Worm (Caenorhabditis elegans): Measurements from ENCODE around the gene W02F12.4.
A peak's percentile ranks its signal among the peaks of the same experiment; 100 is the strongest.

The W02F12.4 gene

ce11 chrV:6656451-6657115, 50.2 kb downstream of the W02F12.4 start, which contains the start of gene snb-1 (continued):
- no peak for TF ChIP-seq nhr-76 (tag; optimal IDR thresholded peaks at IDR 0.05)
- TF ChIP-seq blmp-1 (tag; optimal IDR thresholded peaks at IDR 0.05) = peak; percentile 87
- TF ChIP-seq ztf-4 (tag; optimal IDR thresholded peaks at IDR 0.05) = peak; percentile 35
- peak; percentile 97 to 99 (median 97) for TF ChIP-seq ceh-82 (tag; optimal IDR thresholded peaks at IDR 0.05)
- no peak for TF ChIP-seq nhr-84 (tag; optimal IDR thresholded peaks at IDR 0.05)
- TF ChIP-seq tlp-1 (tag; optimal IDR thresholded peaks at IDR 0.05) = no peak
- peak; percentile 4 for TF ChIP-seq sox-4 (tag; optimal IDR thresholded peaks at IDR 0.05)
- peak; percentile 47 for TF ChIP-seq isw-1 (GFP tag; IDR thresholded peaks at IDR 0.05)
- peak; percentile 89 for TF ChIP-seq nhr-85 (tag)
- peak; percentile 61 to 71 (median 62) for TF ChIP-seq dpl-1 (GFP tag; optimal IDR thresholded peaks at IDR 0.05)
- no peak for TF ChIP-seq elt-2 (tag; optimal IDR thresholded peaks at IDR 0.05)
- peak; percentile 76 for TF ChIP-seq nhr-20 (tag; optimal IDR thresholded peaks at IDR 0.05)
- peak; percentile 91 for TF ChIP-seq skn-1 (tag; optimal IDR thresholded peaks at IDR 0.05)
- no peak for TF ChIP-seq hlh-17 (GFP tag; optimal IDR thresholded peaks at IDR 0.05; ENCODE audit: borderline replicate concordance)
- peak; percentile 62 for TF ChIP-seq nhr-47 (tag; optimal IDR thresholded peaks at IDR 0.05)
- no peak for TF ChIP-seq fkh-10 (GFP tag; optimal IDR thresholded peaks at IDR 0.05)
- TF ChIP-seq grh-1 (GFP tag; IDR thresholded peaks at IDR 0.05) = peak; percentile 58
- no peak for TF ChIP-seq mab-9 (GFP tag; IDR thresholded peaks at IDR 0.05)
- TF ChIP-seq ceh-63 (GFP tag; optimal IDR thresholded peaks at IDR 0.05) = no peak
- TF ChIP-seq F16B12.6 (tag; optimal IDR thresholded peaks at IDR 0.05) = peak; percentile 95
- TF ChIP-seq dsc-1 (tag; optimal IDR thresholded peaks at IDR 0.05) = peak; percentile 34
- TF ChIP-seq nhr-11 (tag; optimal IDR thresholded peaks at IDR 0.05) = no peak
- TF ChIP-seq fkh-8 (tag; optimal IDR thresholded peaks at IDR 0.05) = no peak
- peak in 1 of 2 experiments; percentile 57 for TF ChIP-seq mdl-1 (tag; optimal IDR thresholded peaks at IDR 0.05)
- no peak for TF ChIP-seq lin-39 (tag; optimal IDR thresholded peaks at IDR 0.05)
- peak; percentile 82 for TF ChIP-seq snu-23 (GFP tag; optimal IDR thresholded peaks at IDR 0.05)
- no peak for TF ChIP-seq Y116A8C.19 (tag; optimal IDR thresholded peaks at IDR 0.05; ENCODE audit: borderline replicate concordance)
- TF ChIP-seq nhr-71 (tag; optimal IDR thresholded peaks at IDR 0.05) = peak; percentile 79
- no peak for TF ChIP-seq C34B4.2 (tag; optimal IDR thresholded peaks at IDR 0.05)
- peak; percentile 76 for TF ChIP-seq snpc-4 (tag; optimal IDR thresholded peaks at IDR 0.05)
- TF ChIP-seq tbx-2 (tag; optimal IDR thresholded peaks at IDR 0.05) = peak; percentile 60
- no peak for TF ChIP-seq unc-30 (tag; optimal IDR thresholded peaks at IDR 0.05)
- TF ChIP-seq nhr-12 (tag; optimal IDR thresholded peaks at IDR 0.05) = no peak
- TF ChIP-seq lin-35 (GFP tag; optimal IDR thresholded peaks at IDR 0.05) = peak; percentile 75 to 80
- no peak for TF ChIP-seq C04F5.9 (tag; optimal IDR thresholded peaks at IDR 0.05)
- TF ChIP-seq alr-1 (tag; optimal IDR thresholded peaks at IDR 0.05; ENCODE audit: borderline replicate concordance) = no peak
- peak; percentile 71 for TF ChIP-seq nhr-90 (tag; optimal IDR thresholded peaks at IDR 0.05; ENCODE audit: poor library complexity)
- peak; percentile 74 for TF ChIP-seq lin-14 (GFP tag; optimal IDR thresholded peaks at IDR 0.05)
- TF ChIP-seq ama-1 (optimal IDR thresholded peaks at IDR 0.05) = no peak
- no peak for TF ChIP-seq sptf-1 (tag; optimal IDR thresholded peaks at IDR 0.05)
- no peak for TF ChIP-seq unc-62 (GFP tag; optimal IDR thresholded peaks at IDR 0.05)
- TF ChIP-seq mef-2 (tag; optimal IDR thresholded peaks at IDR 0.05) = no peak

DNA sequence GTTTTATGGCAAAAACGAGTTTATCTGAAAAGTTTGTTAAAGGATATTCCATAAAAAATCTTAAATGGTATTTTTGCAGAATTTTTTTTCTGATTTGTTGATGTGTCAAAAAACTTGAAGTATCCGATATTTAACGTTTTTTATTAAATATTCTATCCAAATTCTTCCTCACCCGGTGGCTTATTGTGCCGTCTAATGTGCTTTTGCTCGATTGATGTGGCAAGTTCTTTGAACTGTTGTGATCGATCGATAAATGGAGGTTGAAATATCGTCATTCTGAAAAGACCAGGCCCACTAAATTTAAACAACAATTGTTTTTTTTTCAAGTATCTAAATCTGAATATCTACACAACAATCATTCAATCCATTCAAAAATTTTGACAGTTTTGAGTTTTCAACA, 51.6 kb downstream of the W02F12.4 start, which contains the start of gene syx-18:
TSS of gene syx-18 (minus strand) at position 276 of the 400 bp plus-strand sequence.
- peak; percentile 3 for TF ChIP-seq fos-1 (tag; optimal IDR thresholded peaks at IDR 0.05)
- TF ChIP-seq fkh-8 (tag; optimal IDR thresholded peaks at IDR 0.05) = no peak
- TF ChIP-seq sup-37 (GFP tag; optimal IDR thresholded peaks at IDR 0.05) = no peak
- peak; percentile 58 for TF ChIP-seq ama-1 (optimal IDR thresholded peaks at IDR 0.05)
- no peak for TF ChIP-seq jun-1 (tag; optimal IDR thresholded peaks at IDR 0.05)
- TF ChIP-seq ceh-82 (tag; optimal IDR thresholded peaks at IDR 0.05) = no peak
- TF ChIP-seq isw-1 (GFP tag; IDR thresholded peaks at IDR 0.05) = no peak
- no peak for TF ChIP-seq pax-3 (tag; optimal IDR thresholded peaks at IDR 0.05)
- no peak for TF ChIP-seq elt-3 (tag; optimal IDR thresholded peaks at IDR 0.05)
- TF ChIP-seq lin-14 (GFP tag; optimal IDR thresholded peaks at IDR 0.05) = no peak
- TF ChIP-seq nhr-28 (tag; optimal IDR thresholded peaks at IDR 0.05) = no peak
- no peak for TF ChIP-seq ztf-11 (tag; optimal IDR thresholded peaks at IDR 0.05)
- TF ChIP-seq Y116A8C.19 (tag; optimal IDR thresholded peaks at IDR 0.05; ENCODE audit: borderline replicate concordance) = no peak
- peak; percentile 5 for TF ChIP-seq nhr-90 (tag; optimal IDR thresholded peaks at IDR 0.05; ENCODE audit: poor library complexity)
- TF ChIP-seq lsy-2 (tag; optimal IDR thresholded peaks at IDR 0.05) = no peak
- TF ChIP-seq unc-86 (tag; optimal IDR thresholded peaks at IDR 0.05) = no peak
- no peak for TF ChIP-seq lir-3 (tag; optimal IDR thresholded peaks at IDR 0.05; ENCODE audit: poor library complexity)
- no peak for TF ChIP-seq sox-4 (tag; optimal IDR thresholded peaks at IDR 0.05)
- no peak for TF ChIP-seq mef-2 (tag; optimal IDR thresholded peaks at IDR 0.05)
- no peak for TF ChIP-seq unc-62 (GFP tag; optimal IDR thresholded peaks at IDR 0.05)

All from whole organism, L1 larva.